Worm (Caenorhabditis elegans): ENCODE data around the gene F09G8.5.
A peak's percentile ranks its signal among the peaks of the same experiment; 100 is the strongest.

DNA sequence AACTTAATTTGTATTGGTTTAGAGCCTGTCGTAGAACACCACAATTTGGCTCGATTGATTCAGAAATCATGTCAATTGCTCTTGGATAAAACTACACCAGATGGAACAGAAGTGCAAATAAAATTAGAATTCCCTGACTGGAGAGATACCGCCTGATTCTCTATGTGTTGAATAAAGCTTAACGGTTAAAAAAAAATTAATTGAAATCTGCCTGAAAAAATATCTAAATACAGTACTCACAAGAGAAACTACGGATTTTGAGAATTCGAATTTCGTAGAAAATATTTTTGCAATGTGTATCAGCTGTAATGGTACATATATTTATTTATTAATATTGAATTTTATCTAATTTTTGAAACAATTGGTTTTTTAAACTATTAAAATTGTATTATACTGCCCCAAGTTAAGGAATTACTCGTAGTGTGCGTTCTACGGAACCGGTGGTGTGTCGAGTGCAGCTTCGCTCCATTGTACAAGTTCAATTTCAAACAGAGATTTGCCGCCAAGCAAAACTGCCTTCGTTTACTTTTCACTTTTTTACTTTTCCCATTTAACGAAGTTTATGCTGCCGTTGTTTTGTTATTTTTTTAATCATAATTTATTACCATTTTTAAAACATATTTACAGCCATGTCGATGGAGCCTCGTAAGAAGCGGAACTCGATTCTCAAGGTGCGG is 4.6 kb upstream of the F09G8.5 start, which contains the start of gene knl-1:
- no peak for TF ChIP-seq fkh-10 (GFP tag; optimal IDR thresholded peaks at IDR 0.05)
- no peak for TF ChIP-seq nhr-19 (GFP tag; conservative IDR thresholded peaks at IDR 0.05)
- TF ChIP-seq alr-1 (tag; optimal IDR thresholded peaks at IDR 0.05; ENCODE audit: borderline replicate concordance): no peak
- no peak for TF ChIP-seq ces-1 (GFP tag; optimal IDR thresholded peaks at IDR 0.05)
- TF ChIP-seq unc-130 (tag; optimal IDR thresholded peaks at IDR 0.05): no peak
- TF ChIP-seq blmp-1 (tag; optimal IDR thresholded peaks at IDR 0.05): peak; percentile 72
- peak in 1 of 6 experiments; percentile 22 for TF ChIP-seq elt-3 (tag; optimal IDR thresholded peaks at IDR 0.05)
- no peak for TF ChIP-seq jun-1 (tag; optimal IDR thresholded peaks at IDR 0.05)
- no peak for TF ChIP-seq pag-3 (tag; optimal IDR thresholded peaks at IDR 0.05; ENCODE audit: borderline replicate concordance, insufficient read depth)
- peak; percentile 28 to 82 for TF ChIP-seq lsy-2 (tag; optimal IDR thresholded peaks at IDR 0.05)
- no peak for TF ChIP-seq egl-27 (tag; optimal IDR thresholded peaks at IDR 0.05)

All from whole organism, L1 larva.